Worm (Caenorhabditis elegans) whole organism, late embryonic: ENCODE results near the gene F57C12.2.

Experiments
- C38D4.7 ChIP-seq: fragments of 200-800 bp; sonication (Bioruptor generic); optimal IDR thresholded peaks from 2 replicates; lab custom pipeline; 2018; ENCODE audit warnings: mild to moderate bottlenecking, missing genetic modification characterization, moderate library complexity, missing compliant biosample characterization
- K02D7.2 ChIP-seq: sonication (generic microtip); optimal IDR thresholded peaks from 2 replicates; lab custom pipeline; 2017; ENCODE audit warnings: mild to moderate bottlenecking, missing genetic modification characterization, missing compliant biosample characterization
- K09A11.1 ChIP-seq: sonication (generic microtip); optimal IDR thresholded peaks from 2 replicates; lab custom pipeline; 2017; ENCODE audit warnings: antibody characterized with exemption, mild to moderate bottlenecking, missing genetic modification characterization, missing compliant biosample characterization; ENCODE audit not compliant: insufficient read depth
- T23F11.4 ChIP-seq: fragments of 200-800 bp; sonication (Bioruptor generic); optimal IDR thresholded peaks from 2 replicates; lab custom pipeline; 2018; ENCODE audit warnings: mild to moderate bottlenecking, missing genetic modification characterization, missing compliant biosample characterization
- Y22D7AL.16 ChIP-seq: sonication (generic microtip); optimal IDR thresholded peaks from 2 replicates; lab custom pipeline; 2016; ENCODE audit warnings: missing genetic modification characterization, missing compliant biosample characterization
- ahr-1 ChIP-seq: sonication (generic microtip); optimal IDR thresholded peaks from 2 replicates; lab custom pipeline; 2016; ENCODE audit warnings: missing genetic modification characterization, missing compliant biosample characterization
- ama-1 ChIP-seq: fragments of 150-350 bp; optimal IDR thresholded peaks from 2 replicates; lab custom pipeline; 2014
- ceh-14 ChIP-seq: sonication (generic microtip); optimal IDR thresholded peaks from 2 replicates; lab custom pipeline; 2016; ENCODE audit warnings: missing genotype, missing genetic modification characterization, missing compliant biosample characterization
- ceh-2 ChIP-seq: sonication (generic microtip); optimal IDR thresholded peaks from 2 replicates; lab custom pipeline; 2016; ENCODE audit warnings: missing genotype, missing genetic modification characterization, missing compliant biosample characterization
- ceh-24 ChIP-seq: sonication (generic microtip); optimal IDR thresholded peaks from 2 replicates; lab custom pipeline; 2016; ENCODE audit warnings: mild to moderate bottlenecking, missing genetic modification characterization, missing compliant biosample characterization
- ceh-34 ChIP-seq: sonication (generic microtip); optimal IDR thresholded peaks from 2 replicates; lab custom pipeline; 2016; ENCODE audit warnings: mild to moderate bottlenecking, missing genetic modification characterization, missing compliant biosample characterization
- ceh-6 ChIP-seq: fragments of 200-800 bp; sonication (Bioruptor generic); optimal IDR thresholded peaks from 2 replicates; lab custom pipeline; 2018; ENCODE audit warnings: mild to moderate bottlenecking, missing genetic modification characterization, missing compliant biosample characterization
- dmd-4 ChIP-seq: sonication (generic microtip); optimal IDR thresholded peaks from 2 replicates; lab custom pipeline; 2016; ENCODE audit warnings: borderline replicate concordance, missing genetic modification characterization, missing compliant biosample characterization
- dve-1 ChIP-seq: sonication (generic microtip); optimal IDR thresholded peaks from 2 replicates; lab custom pipeline; 2017; ENCODE audit warnings: antibody characterized with exemption, mild to moderate bottlenecking, missing genetic modification characterization, missing compliant biosample characterization
- elt-4 ChIP-seq: sonication (generic microtip); optimal IDR thresholded peaks from 2 replicates; lab custom pipeline; 2016; ENCODE audit warnings: missing genetic modification characterization, missing compliant biosample characterization
- ets-4 ChIP-seq: sonication (generic microtip); optimal IDR thresholded peaks from 2 replicates; lab custom pipeline; 2016; ENCODE audit warnings: missing genetic modification characterization, missing compliant biosample characterization
- eyg-1 ChIP-seq: sonication (generic microtip); optimal IDR thresholded peaks from 2 replicates; lab custom pipeline; 2016; ENCODE audit warnings: missing genotype, missing genetic modification characterization, missing compliant biosample characterization
- fax-1 ChIP-seq: sonication (generic microtip); optimal IDR thresholded peaks from 2 replicates; lab custom pipeline; 2016; ENCODE audit warnings: missing genotype, missing genetic modification characterization, missing compliant biosample characterization
- fkh-6 ChIP-seq: sonication (generic microtip); optimal IDR thresholded peaks from 2 replicates; lab custom pipeline; 2016; ENCODE audit warnings: missing genetic modification characterization, missing compliant biosample characterization
- gmeb-2 ChIP-seq: sonication (generic microtip); optimal IDR thresholded peaks from 2 replicates; lab custom pipeline; 2016; ENCODE audit warnings: missing genetic modification characterization, inconsistent platforms, missing compliant biosample characterization
- hlh-13 ChIP-seq: fragments of 200-800 bp; sonication (Bioruptor generic); optimal IDR thresholded peaks from 2 replicates; lab custom pipeline; 2018; ENCODE audit warnings: mild to moderate bottlenecking, missing genetic modification characterization, missing compliant biosample characterization
- hlh-6 ChIP-seq: sonication (generic microtip); optimal IDR thresholded peaks from 2 replicates; lab custom pipeline; 2016; ENCODE audit warnings: missing genotype, missing genetic modification characterization, missing compliant biosample characterization
- lim-6 ChIP-seq: sonication (generic microtip); optimal IDR thresholded peaks from 2 replicates; lab custom pipeline; 2016; ENCODE audit warnings: missing genetic modification characterization, missing compliant biosample characterization
- mec-3 ChIP-seq: sonication (generic microtip); optimal IDR thresholded peaks from 2 replicates; lab custom pipeline; 2016; ENCODE audit warnings: borderline replicate concordance, missing genetic modification characterization, missing compliant biosample characterization
- nfya-1 ChIP-seq: sonication (generic microtip); optimal IDR thresholded peaks from 2 replicates; lab custom pipeline; 2017; ENCODE audit warnings: missing genetic modification characterization, mild to moderate bottlenecking, missing compliant biosample characterization, antibody characterized with exemption, moderate library complexity
- nhr-11 ChIP-seq: fragments of 150-350 bp; optimal IDR thresholded peaks from 2 replicates; lab custom pipeline; 2014; ENCODE audit warnings: missing biosample characterization, missing genetic modification characterization
- nhr-232 ChIP-seq: sonication (generic microtip); optimal IDR thresholded peaks from 2 replicates; lab custom pipeline; 2016; ENCODE audit warnings: missing genetic modification characterization, missing compliant biosample characterization
- npax-4 ChIP-seq: sonication (generic microtip); optimal IDR thresholded peaks from 2 replicates; lab custom pipeline; 2016; ENCODE audit warnings: missing genetic modification characterization, missing compliant biosample characterization
- odd-2 ChIP-seq: sonication (generic microtip); optimal IDR thresholded peaks from 2 replicates; lab custom pipeline; 2017; ENCODE audit warnings: antibody characterized with exemption, mild to moderate bottlenecking, missing genetic modification characterization, missing compliant biosample characterization
- pax-1 ChIP-seq: fragments of 150-350 bp; optimal IDR thresholded peaks from 2 replicates; lab custom pipeline; 2014; ENCODE audit warnings: missing biosample characterization, missing genetic modification characterization
- pros-1 ChIP-seq: fragments of 150-350 bp; optimal IDR thresholded peaks from 2 replicates; lab custom pipeline; 2014; ENCODE audit warnings: missing biosample characterization, missing genetic modification reagents, missing genetic modification characterization
- rnt-1 ChIP-seq: sonication (generic microtip); optimal IDR thresholded peaks from 2 replicates; lab custom pipeline; 2016; ENCODE audit warnings: missing genetic modification characterization, missing compliant biosample characterization
- sdc-2 ChIP-seq: sonication (generic microtip); optimal IDR thresholded peaks from 2 replicates; lab custom pipeline; 2016; ENCODE audit warnings: missing genotype, missing genetic modification characterization, missing compliant biosample characterization
- sox-2 ChIP-seq: fragments of 200-800 bp; sonication (Bioruptor generic); IDR thresholded peaks from 2 replicates; pipeline ENCODE4 v1.3.6; 2022; ENCODE audit warnings: missing genetic modification reagents, missing genetic modification characterization, missing compliant biosample characterization
- tbx-2 ChIP-seq: sonication (generic microtip); optimal IDR thresholded peaks from 2 replicates; lab custom pipeline; 2016; ENCODE audit warnings: missing genetic modification characterization, missing compliant biosample characterization
- unc-3 ChIP-seq, 2 experiments: fragments of 200-800 bp in 1 of 2; sonication (Bioruptor generic) in 1 of 2; sonication (generic microtip) in 1 of 2; conservative IDR thresholded peaks in 1 of 2; optimal IDR thresholded peaks in 1 of 2; 2 replicates each; pipeline versions ENCODE4 v1.3.6 to Lab custom; 2016 to 2022; ENCODE audit warnings: missing compliant biosample characterization in 2 of 2, missing genetic modification characterization in 2 of 2, missing genetic modification reagents in 1 of 2
- unc-42 ChIP-seq: sonication (generic microtip); optimal IDR thresholded peaks from 2 replicates; lab custom pipeline; 2016; ENCODE audit warnings: missing genotype, missing genetic modification characterization, missing compliant biosample characterization
- unc-55 ChIP-seq: sonication (generic microtip); optimal IDR thresholded peaks from 2 replicates; lab custom pipeline; 2017; ENCODE audit warnings: missing biosample characterization, missing genetic modification reagents, missing genetic modification characterization
- unc-86 ChIP-seq: sonication (generic microtip); optimal IDR thresholded peaks from 2 replicates; lab custom pipeline; 2016; ENCODE audit warnings: missing genetic modification characterization, missing compliant biosample characterization
- ztf-16 ChIP-seq: sonication (generic microtip); optimal IDR thresholded peaks from 2 replicates; lab custom pipeline; 2017; ENCODE audit warnings: missing genetic modification characterization, missing compliant biosample characterization

Gene F57C12.2

DNA sequence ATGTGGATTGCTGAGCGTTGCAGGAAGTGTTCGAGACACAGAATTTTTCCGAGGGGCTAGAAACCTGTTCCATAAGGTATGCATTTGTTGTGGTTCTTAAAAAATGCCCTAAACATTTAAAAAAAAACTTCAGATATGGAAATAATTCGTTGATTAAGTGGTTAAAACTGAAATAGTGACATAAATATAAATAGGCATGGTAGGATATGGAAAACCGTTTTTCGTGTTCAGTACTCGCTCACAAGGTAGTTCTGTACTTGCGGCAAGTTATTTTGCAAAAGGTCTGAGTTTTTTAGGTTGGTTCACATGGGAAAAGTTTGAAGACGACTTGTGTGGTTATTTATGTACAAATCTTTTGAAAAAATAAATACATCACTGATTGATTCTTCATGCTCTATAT, 30.3 kb downstream of the F57C12.2 start, which contains the start of gene B0310.3:
Gene B0310.3 (minus strand): TSS at position 101 of the 400 bp plus-strand sequence.
- TF ChIP-seq eyg-1 (tag; lab: Kevin White, UChicago) = no peak
- TF ChIP-seq ahr-1 (tag; lab: Kevin White, UChicago) = no peak
- no peak for TF ChIP-seq rnt-1
- TF ChIP-seq ceh-24 (tag; lab: Kevin White, UChicago) = no peak
- no peak for TF ChIP-seq K09A11.1 (tag; lab: Kevin White, UChicago)
- TF ChIP-seq unc-3 (GFP tag; conservative IDR thresholded peaks at IDR 0.05; lab: Robert Waterston, UW) = no peak
- no peak for TF ChIP-seq unc-3 (tag; optimal IDR thresholded peaks at IDR 0.05; lab: Kevin White, UChicago)
- no peak for TF ChIP-seq ceh-6 (GFP tag; lab: Kevin White, UChicago)
- no peak for TF ChIP-seq C38D4.7 (GFP tag; lab: Kevin White, UChicago)
- TF ChIP-seq hlh-13 = no peak
- no peak for TF ChIP-seq Y22D7AL.16
- no peak for TF ChIP-seq ceh-34 (tag; lab: Kevin White, UChicago)
- no peak for TF ChIP-seq ceh-14 (tag; lab: Kevin White, UChicago)
- TF ChIP-seq pros-1 (tag; lab: Kevin White, UChicago) = no peak
- no peak for TF ChIP-seq nhr-11 (tag; lab: Kevin White, UChicago)
- no peak for TF ChIP-seq unc-86 (tag; lab: Kevin White, UChicago)
- TF ChIP-seq ceh-2 (tag; lab: Kevin White, UChicago) = no peak

DNA sequence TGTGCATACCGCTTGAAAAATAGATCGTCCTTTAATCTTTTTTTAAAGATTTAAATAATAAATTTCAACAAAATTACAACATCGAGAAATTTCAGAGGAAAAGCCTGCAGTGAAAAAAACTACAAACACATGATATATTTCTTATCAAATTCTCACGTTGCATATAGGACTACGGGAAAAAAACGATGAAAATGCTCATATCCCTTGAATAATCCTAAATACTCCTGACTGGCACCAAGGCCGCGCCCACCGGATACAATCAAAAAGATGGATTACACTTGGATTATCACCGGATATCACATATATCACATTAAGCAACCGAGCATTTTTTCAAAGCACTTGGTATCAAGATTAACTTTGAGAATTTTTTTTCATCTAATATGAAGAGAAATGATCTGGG, 37.2 kb downstream of the F57C12.2 start:
- TF ChIP-seq gmeb-2 (tag; lab: Kevin White, UChicago) (no peak), hlh-13 (no peak), fax-1 (no peak), nhr-232 (no peak), T23F11.4 (GFP tag; lab: Kevin White, UChicago) (no peak), K02D7.2 (tag; lab: Kevin White, UChicago) (no peak), sdc-2 (tag; lab: Kevin White, UChicago) (no peak), ets-4 (tag; lab: Kevin White, UChicago) (no peak), hlh-6 (tag; lab: Kevin White, UChicago) (no peak), odd-2 (tag; lab: Kevin White, UChicago) (no peak), ceh-14 (tag; lab: Kevin White, UChicago) (no peak), elt-4 (no peak), fkh-6 (tag; lab: Kevin White, UChicago) (no peak), sox-2 (GFP tag; lab: Robert Waterston, UW) (no peak), nhr-11 (tag; lab: Kevin White, UChicago) (no peak)

DNA sequence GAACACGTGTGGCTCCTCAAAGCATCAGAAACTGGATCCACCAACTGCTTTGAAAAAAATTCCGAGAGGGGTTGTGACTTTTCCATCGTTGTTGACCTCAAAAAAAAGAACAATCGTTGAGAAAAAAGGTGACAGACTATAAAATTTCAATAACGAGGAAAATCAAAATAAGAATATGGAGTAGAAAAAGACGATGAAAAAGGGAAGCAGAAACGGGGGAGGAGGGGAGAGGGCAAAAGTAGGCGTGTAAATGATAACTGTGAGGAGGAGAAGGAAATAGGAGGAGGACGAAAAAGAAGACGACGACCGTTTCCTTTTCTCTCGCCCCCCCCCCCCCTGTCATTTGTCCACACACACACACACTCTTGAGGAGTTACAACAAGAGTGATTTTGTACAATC, 44.3 kb downstream of the F57C12.2 start, which contains the start of gene B0310.2:
Gene B0310.2 (minus strand): TSS at position 101 of the 400 bp plus-strand sequence.
- no peak for TF ChIP-seq dmd-4 (tag; lab: Kevin White, UChicago)
- TF ChIP-seq ceh-2 (tag; lab: Kevin White, UChicago) = no peak
- TF ChIP-seq ceh-24 (tag; lab: Kevin White, UChicago) = no peak
- TF ChIP-seq ama-1 (lab: Kevin White, UChicago) = no peak
- no peak for TF ChIP-seq lim-6 (tag; lab: Kevin White, UChicago)
- no peak for TF ChIP-seq npax-4 (tag; lab: Kevin White, UChicago)
- no peak for TF ChIP-seq mec-3 (tag; lab: Kevin White, UChicago)
- TF ChIP-seq elt-4 = no peak
- no peak for TF ChIP-seq hlh-6 (tag; lab: Kevin White, UChicago)
- no peak for TF ChIP-seq ztf-16
- TF ChIP-seq unc-55 = no peak
- TF ChIP-seq unc-86 (tag; lab: Kevin White, UChicago) = no peak
- no peak for TF ChIP-seq K02D7.2 (tag; lab: Kevin White, UChicago)
- no peak for TF ChIP-seq nfya-1 (tag; lab: Kevin White, UChicago)
- TF ChIP-seq unc-42 (tag; lab: Kevin White, UChicago) = no peak
- TF ChIP-seq pax-1 (tag; lab: Kevin White, UChicago) = no peak
- TF ChIP-seq dve-1 (tag; lab: Kevin White, UChicago) = no peak
- no peak for TF ChIP-seq tbx-2 (tag; lab: Kevin White, UChicago)
